Fruit fly (Drosophila melanogaster): ENCODE measurements around the gene Sas10.

- TF ChIP-seq pan (optimal IDR thresholded peaks at IDR 0.05) (no peak), fru (GFP tag; optimal IDR thresholded peaks at IDR 0.05) (no peak), tai (GFP tag; optimal IDR thresholded peaks at IDR 0.05) (no peak), Mio (GFP tag; optimal IDR thresholded peaks at IDR 0.05) (no peak), dl (GFP tag; optimal IDR thresholded peaks at IDR 0.05; ENCODE audit: insufficient read depth in 1 of 2, partially characterized antibody in 2 of 2) (no peak), CrebA (GFP tag; optimal IDR thresholded peaks at IDR 0.05; ENCODE audit: borderline replicate concordance) (no peak)
These were observed 22.8 kb downstream of the Sas10 start, which contains the start of gene SK for dm6 chrX:5339970-5340369.
